Worm (Caenorhabditis elegans) whole organism, young adult: ENCODE measurements around the gene F59A6.11.

Source experiments
- B0261.1 ChIP-seq: sonication (generic microtip); optimal IDR thresholded peaks from 2 replicates; lab custom pipeline; 2016; ENCODE audit warnings: mild to moderate bottlenecking, missing genetic modification characterization, moderate library complexity, missing compliant biosample characterization
- B0336.3 ChIP-seq: fragments of 200-800 bp; sonication (Bioruptor generic); IDR thresholded peaks from 2 replicates; pipeline ENCODE4 v1.3.6; 2022; ENCODE audit warnings: missing genetic modification characterization, missing compliant biosample characterization
- C06A6.2 ChIP-seq: fragments of 200-800 bp; sonication (Bioruptor generic); conservative IDR thresholded peaks from 2 replicates; pipeline ENCODE4 v1.3.6; 2022; ENCODE audit warnings: missing genetic modification characterization, missing compliant biosample characterization
- D2030.7 ChIP-seq: fragments of 200-800 bp; sonication (Bioruptor generic); IDR thresholded peaks from 2 replicates; pipeline ENCODE4 v1.3.6; 2022; ENCODE audit warnings: missing genetic modification reagents, missing genetic modification characterization, missing compliant biosample characterization
- F39B2.1 ChIP-seq: fragments of 200-800 bp; sonication (Bioruptor generic); IDR thresholded peaks from 2 replicates; pipeline ENCODE4 v1.3.6; 2022; ENCODE audit warnings: missing genetic modification reagents, missing genetic modification characterization, missing compliant biosample characterization
- K12H6.12 ChIP-seq: fragments of 200-800 bp; sonication (Bioruptor generic); optimal IDR thresholded peaks from 2 replicates; lab custom pipeline; 2018; ENCODE audit warnings: mild to moderate bottlenecking, missing genetic modification characterization, missing compliant biosample characterization
- T26A5.8 ChIP-seq: sonication (generic microtip); optimal IDR thresholded peaks from 2 replicates; lab custom pipeline; 2016; ENCODE audit warnings: missing genetic modification characterization, missing compliant biosample characterization
- Y53G8AR.9 ChIP-seq: fragments of 200-800 bp; sonication (Bioruptor generic); conservative IDR thresholded peaks from 2 replicates; pipeline ENCODE4 v1.3.6; 2022; ENCODE audit warnings: missing genetic modification reagents, missing genetic modification characterization, missing compliant biosample characterization
- ZK185.1 ChIP-seq: sonication (generic microtip); optimal IDR thresholded peaks from 2 replicates; lab custom pipeline; 2016; ENCODE audit warnings: mild to moderate bottlenecking, missing genetic modification characterization, missing compliant biosample characterization; ENCODE audit not compliant: poor library complexity, severe bottlenecking
- attf-3 ChIP-seq: fragments of 200-800 bp; sonication (Bioruptor generic); conservative IDR thresholded peaks from 2 replicates; pipeline ENCODE4 v1.3.6; 2022; ENCODE audit warnings: missing genetic modification reagents, missing genetic modification characterization, missing compliant biosample characterization
- attf-5 ChIP-seq: fragments of 200-800 bp; sonication (Bioruptor generic); optimal IDR thresholded peaks from 2 replicates; lab custom pipeline; 2018; ENCODE audit warnings: mild to moderate bottlenecking, missing genetic modification characterization, missing compliant biosample characterization
- bed-2 ChIP-seq: fragments of 200-800 bp; sonication (Bioruptor generic); IDR thresholded peaks from 2 replicates; pipeline ENCODE4 v1.3.6; 2022; ENCODE audit warnings: missing genetic modification reagents, missing genetic modification characterization, missing compliant biosample characterization
- cebp-1 ChIP-seq, 2 experiments: fragments of 200-800 bp in 1 of 2; sonication (Bioruptor generic) in 1 of 2; sonication (generic microtip) in 1 of 2; IDR thresholded peaks in 1 of 2; optimal IDR thresholded peaks in 1 of 2; 2 replicates each; pipeline versions ENCODE4 v1.3.6 to Lab custom; 2017 to 2022; ENCODE audit warnings: missing compliant biosample characterization in 2 of 2, missing genetic modification characterization in 2 of 2, mild to moderate bottlenecking in 1 of 2, missing genetic modification reagents in 1 of 2, moderate library complexity in 1 of 2
- cebp-2 ChIP-seq: fragments of 200-800 bp; sonication (Bioruptor generic); IDR thresholded peaks from 2 replicates; pipeline ENCODE4 v1.3.6; 2022; ENCODE audit warnings: missing genetic modification characterization, missing compliant biosample characterization
- ceh-79 ChIP-seq: sonication (generic microtip); optimal IDR thresholded peaks from 2 replicates; lab custom pipeline; 2017; ENCODE audit warnings: mild to moderate bottlenecking, missing genetic modification characterization, missing compliant biosample characterization
- dpff-1 ChIP-seq: sonication (generic microtip); optimal IDR thresholded peaks from 2 replicates; lab custom pipeline; 2017; ENCODE audit warnings: mild to moderate bottlenecking, missing genetic modification characterization, missing compliant biosample characterization
- egl-44 ChIP-seq: fragments of 200-800 bp; sonication (Bioruptor generic); IDR thresholded peaks from 2 replicates; pipeline ENCODE4 v1.3.6; 2022; ENCODE audit warnings: missing genetic modification reagents, missing genetic modification characterization, missing compliant biosample characterization
- ekl-4 ChIP-seq: fragments of 200-800 bp; sonication (Bioruptor generic); IDR thresholded peaks from 2 replicates; pipeline ENCODE4 v1.3.6; 2022; ENCODE audit warnings: missing genetic modification reagents, missing genetic modification characterization, missing compliant biosample characterization
- ets-4 ChIP-seq: fragments of 200-800 bp; sonication (Bioruptor generic); optimal IDR thresholded peaks from 2 replicates; lab custom pipeline; 2018; ENCODE audit warnings: mild to moderate bottlenecking, missing genetic modification characterization, missing compliant biosample characterization
- fkh-3 ChIP-seq: sonication (generic microtip); optimal IDR thresholded peaks from 2 replicates; lab custom pipeline; 2016; ENCODE audit warnings: mild to moderate bottlenecking, missing genetic modification characterization, missing compliant biosample characterization
- gei-17 ChIP-seq: fragments of 200-800 bp; sonication (Bioruptor generic); optimal IDR thresholded peaks from 2 replicates; lab custom pipeline; 2018; ENCODE audit warnings: mild to moderate bottlenecking, missing genetic modification characterization, missing compliant biosample characterization
- hlh-26 ChIP-seq: fragments of 200-800 bp; sonication (Bioruptor generic); conservative IDR thresholded peaks from 2 replicates; pipeline ENCODE4 v1.3.6; 2022; ENCODE audit warnings: missing genetic modification reagents, missing genetic modification characterization, missing compliant biosample characterization
- hmg-1.2 ChIP-seq: fragments of 200-800 bp; sonication (Bioruptor generic); IDR thresholded peaks from 2 replicates; pipeline ENCODE4 v1.3.6; 2022; ENCODE audit warnings: missing genetic modification reagents, missing genetic modification characterization, missing compliant biosample characterization
- hsf-1 ChIP-seq: fragments of 200-800 bp; sonication (Bioruptor generic); IDR thresholded peaks from 2 replicates; pipeline ENCODE4 v1.3.6; 2022; ENCODE audit warnings: missing genetic modification reagents, missing genetic modification characterization, missing compliant biosample characterization
- let-607 ChIP-seq, 2 experiments: fragments of 200-800 bp in 1 of 2; sonication (Bioruptor generic) in 1 of 2; sonication (generic microtip) in 1 of 2; optimal IDR thresholded peaks; 2 replicates each; lab custom pipeline; 2016 to 2018; ENCODE audit warnings: mild to moderate bottlenecking in 2 of 2, missing compliant biosample characterization in 2 of 2, missing genetic modification characterization in 2 of 2, moderate library complexity in 2 of 2, missing genotype in 1 of 2
- madf-3 ChIP-seq: fragments of 200-800 bp; sonication (Bioruptor generic); IDR thresholded peaks from 2 replicates; pipeline ENCODE4 v1.3.6; 2022; ENCODE audit warnings: missing genetic modification reagents, missing genetic modification characterization, missing compliant biosample characterization
- madf-6 ChIP-seq: fragments of 200-800 bp; sonication (Bioruptor generic); IDR thresholded peaks from 2 replicates; pipeline ENCODE4 v1.3.6; 2022; ENCODE audit warnings: missing genetic modification reagents, missing genetic modification characterization, missing compliant biosample characterization
- madf-8 ChIP-seq: fragments of 200-800 bp; sonication (Bioruptor generic); conservative IDR thresholded peaks from 2 replicates; pipeline ENCODE4 v1.3.6; 2022; ENCODE audit warnings: missing genetic modification reagents, missing genetic modification characterization, missing compliant biosample characterization
- mel-28 ChIP-seq: sonication (generic microtip); optimal IDR thresholded peaks from 2 replicates; lab custom pipeline; 2016; ENCODE audit warnings: borderline replicate concordance, mild to moderate bottlenecking, missing genetic modification characterization, missing compliant biosample characterization
- mxl-1 ChIP-seq: sonication (generic microtip); optimal IDR thresholded peaks from 2 replicates; lab custom pipeline; 2016; ENCODE audit warnings: missing genetic modification characterization, missing compliant biosample characterization
- nfyb-1 ChIP-seq: fragments of 200-800 bp; sonication (Bioruptor generic); IDR thresholded peaks from 2 replicates; pipeline ENCODE4 v1.3.6; 2022; ENCODE audit warnings: missing genetic modification reagents, missing genetic modification characterization, missing compliant biosample characterization
- nhr-27 ChIP-seq: fragments of 200-800 bp; sonication (Bioruptor generic); optimal IDR thresholded peaks from 2 replicates; lab custom pipeline; 2018; ENCODE audit warnings: mild to moderate bottlenecking, missing genetic modification characterization, moderate library complexity, missing compliant biosample characterization
- nhr-90 ChIP-seq: sonication (generic microtip); optimal IDR thresholded peaks from 2 replicates; lab custom pipeline; 2016; ENCODE audit warnings: missing genotype, mild to moderate bottlenecking, missing genetic modification characterization, missing compliant biosample characterization
- pbrm-1 ChIP-seq: fragments of 200-800 bp; sonication (Bioruptor generic); IDR thresholded peaks from 2 replicates; pipeline ENCODE4 v1.3.6; 2022; ENCODE audit warnings: missing genetic modification reagents, missing genetic modification characterization, missing compliant biosample characterization
- sea-2 ChIP-seq: fragments of 200-800 bp; sonication (Bioruptor generic); IDR thresholded peaks from 2 replicates; pipeline ENCODE4 v1.3.6; 2022; ENCODE audit warnings: missing genetic modification characterization, missing compliant biosample characterization
- snpc-3.4 ChIP-seq: sonication (generic microtip); optimal IDR thresholded peaks from 2 replicates; lab custom pipeline; 2017; ENCODE audit warnings: missing genetic modification characterization, mild to moderate bottlenecking, missing compliant biosample characterization, antibody characterized with exemption, moderate library complexity, missing genotype, missing genetic modification reagents
- snpc-4 ChIP-seq, 5 experiments: fragments of 150-350 bp in 1 of 5; sonication (generic microtip) in 4 of 5; optimal IDR thresholded peaks; 2 replicates each; lab custom pipeline; 2014 to 2018; ENCODE audit warnings: missing genetic modification characterization in 5 of 5, missing biosample characterization in 3 of 5, antibody characterized with exemption in 2 of 5, mild to moderate bottlenecking in 2 of 5, missing compliant biosample characterization in 2 of 5, missing genotype in 2 of 5, moderate library complexity in 2 of 5, missing genetic modification reagents in 1 of 5
- somi-1 ChIP-seq: fragments of 200-800 bp; sonication (Bioruptor generic); optimal IDR thresholded peaks from 2 replicates; lab custom pipeline; 2018; ENCODE audit warnings: mild to moderate bottlenecking, missing genetic modification characterization, missing compliant biosample characterization
- sptf-2 ChIP-seq: fragments of 200-800 bp; sonication (Bioruptor generic); optimal IDR thresholded peaks from 2 replicates; lab custom pipeline; 2018; ENCODE audit warnings: mild to moderate bottlenecking, missing genetic modification characterization, missing compliant biosample characterization
- tbp1 ChIP-seq: fragments of 200-800 bp; sonication (Bioruptor generic); optimal IDR thresholded peaks from 2 replicates; lab custom pipeline; 2018; ENCODE audit warnings: mild to moderate bottlenecking, missing genetic modification characterization, missing compliant biosample characterization
- ztf-3 ChIP-seq: fragments of 200-800 bp; sonication (Bioruptor generic); optimal IDR thresholded peaks from 2 replicates; lab custom pipeline; 2018; ENCODE audit warnings: mild to moderate bottlenecking, missing genetic modification characterization, missing compliant biosample characterization

Gene F59A6.11

ce11 chrII:4954099-4954959, 44.2 kb downstream of the F59A6.11 start:
- TF ChIP-seq tbp1 (peak; percentile 7), pbrm-1 (GFP tag; lab: Robert Waterston, UW) (no peak), C06A6.2 (GFP tag; lab: Robert Waterston, UW) (0 out of 2 replicates have a peak, but pooled peaks have one; percentile 20), B0336.3 (GFP tag; lab: Robert Waterston, UW) (0 out of 2 replicates have a peak, but pooled peaks have one; percentile 30), cebp-1 (GFP tag; IDR thresholded peaks at IDR 0.05; lab: Robert Waterston, UW) (no peak), cebp-1 (tag; optimal IDR thresholded peaks at IDR 0.05; lab: Kevin White, UChicago) (peak; percentile 27), ekl-4 (GFP tag; lab: Robert Waterston, UW) (0 out of 2 replicates have a peak, but pooled peaks have one; percentile 9), Y53G8AR.9 (GFP tag; lab: Robert Waterston, UW) (peak; percentile 24; the same call in 1 of the 2 replicates), snpc-3.4 (tag; lab: Kevin White, UChicago) (peak; percentile 21), somi-1 (GFP tag; lab: Kevin White, UChicago) (no peak), madf-6 (GFP tag; lab: Robert Waterston, UW) (peak; percentile 50), madf-3 (peak; percentile 82; the same call in 1 of the 2 replicates), snpc-4 (GFP tag; optimal IDR thresholded peaks at IDR 0.05; lab: Kevin White, UChicago) (no peak), snpc-4 (tag; optimal IDR thresholded peaks at IDR 0.05; lab: Kevin White, UChicago) (peak in 1 of 4 experiments; percentile 7), sea-2 (GFP tag; lab: Robert Waterston, UW) (no peak)

DNA sequence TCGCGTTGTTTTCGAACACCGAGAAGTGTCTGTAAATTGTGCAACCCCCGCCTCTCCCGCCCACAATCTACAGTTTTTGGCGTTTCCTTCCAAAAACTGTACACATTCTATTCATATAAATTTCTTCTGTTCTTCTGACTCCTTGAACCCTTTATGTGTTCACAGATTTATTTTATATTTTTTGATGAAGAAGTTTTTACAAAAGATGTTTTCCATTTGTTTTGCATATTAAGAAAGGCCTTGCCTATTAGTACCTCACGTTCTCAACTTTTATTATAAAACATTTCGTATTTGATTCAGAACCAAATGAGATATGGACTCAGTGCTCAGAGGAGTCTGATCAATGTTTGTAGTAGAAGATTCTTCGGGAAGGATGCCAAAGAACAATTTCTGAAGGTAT, 45.3 kb downstream of the F59A6.11 start, which contains the start of gene ndx-3:
TSS of gene ndx-3 (plus strand) at position 301 of the 400 bp plus-strand sequence.
- TF ChIP-seq ZK185.1 (tag; lab: Kevin White, UChicago) (no peak), D2030.7 (GFP tag; lab: Robert Waterston, UW) (no peak), ztf-3 (GFP tag; lab: Kevin White, UChicago) (no peak)

DNA sequence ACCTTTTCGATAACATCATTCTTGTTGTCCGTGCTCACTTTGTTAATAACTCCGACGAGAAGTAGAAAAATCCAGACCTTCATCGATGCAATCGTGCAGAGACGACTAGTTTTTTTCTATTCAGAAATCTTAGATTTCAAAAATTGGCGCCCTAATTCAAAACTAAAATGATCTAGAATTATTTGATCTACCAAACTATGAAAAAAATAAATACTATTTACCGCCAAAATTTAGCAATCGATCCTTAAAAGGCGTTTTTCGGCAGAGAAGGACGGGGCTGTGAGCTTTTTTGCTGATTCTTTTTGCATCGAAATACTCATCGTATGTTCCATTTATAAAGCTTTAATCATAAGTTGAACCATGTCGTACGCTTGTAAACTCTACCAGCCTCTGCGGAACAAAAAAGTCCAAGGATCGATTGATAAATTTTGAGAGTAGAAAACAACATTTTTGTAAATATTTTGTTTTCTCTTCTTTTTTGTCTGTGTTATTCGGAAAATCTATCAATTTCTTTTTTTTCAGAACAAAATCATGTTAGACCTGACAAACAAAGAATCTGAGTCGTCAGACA, 49.1 kb downstream of the F59A6.11 start, which contains the start of the genes try-1 and zyg-12:
TSS of gene try-1 (minus strand) at position 148 of the 571 bp plus-strand sequence.
TSS of gene zyg-12 (plus strand) at position 521 of the 571 bp plus-strand sequence.
- TF ChIP-seq fkh-3 (no peak), sptf-2 (no peak), F39B2.1 (no peak), T26A5.8 (tag; lab: Kevin White, UChicago) (no peak), D2030.7 (GFP tag; lab: Robert Waterston, UW) (no peak), attf-3 (GFP tag; lab: Robert Waterston, UW) (no peak), dpff-1 (tag; lab: Kevin White, UChicago) (no peak), B0261.1 (no peak), bed-2 (GFP tag; lab: Robert Waterston, UW) (no peak), C06A6.2 (GFP tag; lab: Robert Waterston, UW) (no peak), hlh-26 (no peak), madf-8 (peak; percentile 51), gei-17 (GFP tag; lab: Kevin White, UChicago) (no peak), nfyb-1 (GFP tag; lab: Robert Waterston, UW) (no peak), mel-28 (no peak), K12H6.12 (tag; lab: Kevin White, UChicago) (no peak), egl-44 (GFP tag; lab: Robert Waterston, UW) (no peak), mxl-1 (no peak), nhr-90 (tag; lab: Kevin White, UChicago) (no peak), hsf-1 (GFP tag; lab: Robert Waterston, UW) (no peak), hmg-1.2 (GFP tag; lab: Robert Waterston, UW) (0 out of 2 replicates have a peak, but pooled peaks have one; percentile 11), ets-4 (GFP tag; lab: Kevin White, UChicago) (no peak), nhr-27 (tag; lab: Kevin White, UChicago) (no peak), attf-5 (GFP tag; lab: Kevin White, UChicago) (no peak), let-607 (tag; optimal IDR thresholded peaks at IDR 0.05; lab: Kevin White, UChicago) (no peak), ceh-79 (tag; lab: Kevin White, UChicago) (no peak), cebp-2 (GFP tag; lab: Robert Waterston, UW) (no peak)
